Worm (Caenorhabditis elegans): ENCODE data around the gene M01B2.13.

M01B2.13 gene

ce11 chrV:15238552-15238951 lies 27.2 kb downstream of the M01B2.13 start, which contains the start of gene srw-12:
srw-12 (minus strand) TSS chrV:15238652.
- no peak for TF ChIP-seq xbp-1 (tag; optimal IDR thresholded peaks at IDR 0.05)
- no peak for TF ChIP-seq blmp-1 (tag; optimal IDR thresholded peaks at IDR 0.05)
- no peak for TF ChIP-seq ama-1 (optimal IDR thresholded peaks at IDR 0.05)
- no peak for TF ChIP-seq zag-1 (tag; optimal IDR thresholded peaks at IDR 0.05)
- TF ChIP-seq snpc-4 (tag; optimal IDR thresholded peaks at IDR 0.05): no peak
- TF ChIP-seq snu-23 (GFP tag; optimal IDR thresholded peaks at IDR 0.05): no peak
- no peak for TF ChIP-seq ceh-8 (GFP tag; optimal IDR thresholded peaks at IDR 0.05)
- no peak for TF ChIP-seq pax-3 (tag; optimal IDR thresholded peaks at IDR 0.05)
- no peak for TF ChIP-seq aly-2 (tag; optimal IDR thresholded peaks at IDR 0.05)
- TF ChIP-seq rnt-1 (tag; optimal IDR thresholded peaks at IDR 0.05): no peak
- TF ChIP-seq mab-9 (GFP tag; IDR thresholded peaks at IDR 0.05): no peak
- TF ChIP-seq efl-3 (GFP tag; optimal IDR thresholded peaks at IDR 0.05): no peak

ce11 chrV:15235661-15236060 lies 30.1 kb downstream of the M01B2.13 start, which contains the start of gene nhr-164:
nhr-164 (minus strand) TSS chrV:15235761.
- TF ChIP-seq grh-1 (GFP tag; IDR thresholded peaks at IDR 0.05) (no peak), lir-3 (tag; optimal IDR thresholded peaks at IDR 0.05; ENCODE audit: poor library complexity) (no peak), blmp-1 (tag; optimal IDR thresholded peaks at IDR 0.05) (no peak), mef-2 (tag; optimal IDR thresholded peaks at IDR 0.05) (no peak), aly-2 (tag; optimal IDR thresholded peaks at IDR 0.05) (no peak), hpl-2 (GFP tag; optimal IDR thresholded peaks at IDR 0.05) (no peak), ztf-11 (tag; optimal IDR thresholded peaks at IDR 0.05) (no peak), sup-37 (GFP tag; optimal IDR thresholded peaks at IDR 0.05) (no peak), unc-98 (GFP tag; IDR thresholded peaks at IDR 0.05) (no peak), lin-39 (tag; optimal IDR thresholded peaks at IDR 0.05) (no peak), ceh-8 (GFP tag; optimal IDR thresholded peaks at IDR 0.05) (no peak), Y116A8C.19 (tag; optimal IDR thresholded peaks at IDR 0.05; ENCODE audit: borderline replicate concordance) (no peak), dpl-1 (GFP tag; optimal IDR thresholded peaks at IDR 0.05) (no peak), snpc-4 (tag; optimal IDR thresholded peaks at IDR 0.05) (no peak), unc-130 (tag; optimal IDR thresholded peaks at IDR 0.05) (no peak), zag-1 (tag; optimal IDR thresholded peaks at IDR 0.05) (no peak)

- no peak for TF ChIP-seq efl-1 (optimal IDR thresholded peaks at IDR 0.05)
- TF ChIP-seq efl-1 (GFP tag; optimal IDR thresholded peaks at IDR 0.05 in 1 of 2): no peak
- no peak for TF ChIP-seq nhr-71 (tag; optimal IDR thresholded peaks at IDR 0.05)
- TF ChIP-seq unc-86 (tag; optimal IDR thresholded peaks at IDR 0.05): no peak
- no peak for TF ChIP-seq aha-1 (tag; optimal IDR thresholded peaks at IDR 0.05)
- no peak for TF ChIP-seq zip-4 (GFP tag; optimal IDR thresholded peaks at IDR 0.05)
- no peak for TF ChIP-seq C04F5.9 (tag; optimal IDR thresholded peaks at IDR 0.05)
- TF ChIP-seq hlh-4 (tag; optimal IDR thresholded peaks at IDR 0.05): no peak
- no peak for TF ChIP-seq hpl-2 (GFP tag; optimal IDR thresholded peaks at IDR 0.05)
- no peak for TF ChIP-seq lin-35 (GFP tag; optimal IDR thresholded peaks at IDR 0.05)
- no peak for TF ChIP-seq nhr-28 (tag; optimal IDR thresholded peaks at IDR 0.05)
- no peak for TF ChIP-seq pag-3 (tag; optimal IDR thresholded peaks at IDR 0.05; ENCODE audit: borderline replicate concordance, insufficient read depth)
- TF ChIP-seq nhr-19 (GFP tag; conservative IDR thresholded peaks at IDR 0.05): no peak
- TF ChIP-seq mab-9 (GFP tag; IDR thresholded peaks at IDR 0.05): no peak
- no peak for TF ChIP-seq ces-1 (GFP tag; optimal IDR thresholded peaks at IDR 0.05)
- TF ChIP-seq pqm-1 (tag; optimal IDR thresholded peaks at IDR 0.05): no peak
- no peak for TF ChIP-seq ama-1 (optimal IDR thresholded peaks at IDR 0.05)
Observed at ce11 chrV:15232200-15232599, 33.5 kb downstream of the M01B2.13 start, which contains the start of gene srw-13. srw-13 (plus strand) TSS chrV:15232500.

- TF ChIP-seq efl-1 (optimal IDR thresholded peaks at IDR 0.05) (no peak), efl-1 (GFP tag; optimal IDR thresholded peaks at IDR 0.05 in 1 of 2) (peak in 1 of 2 experiments; percentile 60), Y116A8C.19 (tag; optimal IDR thresholded peaks at IDR 0.05; ENCODE audit: borderline replicate concordance) (no peak), rnt-1 (tag; optimal IDR thresholded peaks at IDR 0.05) (no peak), grh-1 (GFP tag; IDR thresholded peaks at IDR 0.05) (no peak), fkh-10 (GFP tag; optimal IDR thresholded peaks at IDR 0.05) (no peak)
Observed at ce11 chrV:15230243-15230642, 35.5 kb downstream of the M01B2.13 start, which contains the start of gene srw-15. srw-15 (plus strand) TSS chrV:15230543.
